Fruit fly (Drosophila melanogaster): Measurements from ENCODE around the gene Jasper.
A peak's percentile ranks its signal among the peaks of the same experiment; 100 is the strongest.

The Jasper gene

DNA sequence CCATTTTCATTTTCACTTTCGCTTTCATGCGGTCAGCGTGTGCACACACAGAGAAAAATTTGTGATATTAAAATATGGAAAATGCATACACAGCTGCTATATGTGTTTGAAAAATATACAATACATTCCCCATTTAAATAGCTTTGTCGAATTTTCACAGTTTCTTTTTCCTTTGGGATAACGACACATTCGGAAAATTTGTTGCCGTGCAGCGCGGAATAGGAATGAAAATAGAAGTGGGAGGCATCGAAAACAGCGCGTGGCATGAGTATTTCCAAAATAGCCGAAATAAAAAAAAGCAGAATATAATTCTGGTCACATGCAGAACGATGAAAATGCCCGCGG, 40.4 kb downstream of the Jasper start (continued):
- TF ChIP-seq pzg (GFP tag; optimal IDR thresholded peaks at IDR 0.05) = peak; percentile 4
- TF ChIP-seq MESR4 (GFP tag; optimal IDR thresholded peaks at IDR 0.05) = peak; percentile 14
- peak; percentile 85 for TF ChIP-seq fd96Cb (tag; optimal IDR thresholded peaks at IDR 0.05)
- TF ChIP-seq schlank (tag; optimal IDR thresholded peaks at IDR 0.05) = peak; percentile 81
- peak; percentile 7 for TF ChIP-seq CG10431 (GFP tag; optimal IDR thresholded peaks at IDR 0.05)
- TF ChIP-seq ro (GFP tag; IDR thresholded peaks at IDR 0.05) = peak; percentile 57
- TF ChIP-seq Dll (GFP tag; IDR thresholded peaks at IDR 0.05; ENCODE audit: partially characterized antibody) = no peak
- peak; percentile 86 for TF ChIP-seq Atf-2 (GFP tag; optimal IDR thresholded peaks at IDR 0.05)
- TF ChIP-seq ara (GFP tag; IDR thresholded peaks at IDR 0.05) = peak; percentile 85
- no peak for TF ChIP-seq Neu2 (GFP tag; optimal IDR thresholded peaks at IDR 0.05; ENCODE audit: borderline replicate concordance)
- peak; percentile 2 for TF ChIP-seq CG30020 (tag; optimal IDR thresholded peaks at IDR 0.05)
- peak; percentile 65 for TF ChIP-seq CG13123 (GFP tag; optimal IDR thresholded peaks at IDR 0.05)
- peak; percentile 80 for TF ChIP-seq CG10654 (GFP tag; optimal IDR thresholded peaks at IDR 0.05)
- peak; percentile 44 for TF ChIP-seq mirr (GFP tag; optimal IDR thresholded peaks at IDR 0.05)
- no peak for TF ChIP-seq CG8478 (optimal IDR thresholded peaks at IDR 0.05)
- TF ChIP-seq dysf (GFP tag; IDR thresholded peaks at IDR 0.05) = peak; percentile 91
- peak; percentile 76 for TF ChIP-seq en (GFP tag; optimal IDR thresholded peaks at IDR 0.05)
- peak; percentile 90 for TF ChIP-seq CG30403 (GFP tag; optimal IDR thresholded peaks at IDR 0.05)
- TF ChIP-seq jumu (GFP tag; optimal IDR thresholded peaks at IDR 0.05) = peak; percentile 83
- TF ChIP-seq CG2712 (tag; optimal IDR thresholded peaks at IDR 0.05) = peak; percentile 86
- no peak for TF ChIP-seq tna (GFP tag; IDR thresholded peaks at IDR 0.05; ENCODE audit: partially characterized antibody)
- no peak for TF ChIP-seq Lpt (GFP tag; optimal IDR thresholded peaks at IDR 0.05)
- TF ChIP-seq CG8359 (GFP tag; optimal IDR thresholded peaks at IDR 0.05; ENCODE audit: borderline replicate concordance) = peak; percentile 39
- peak; percentile 81 for TF ChIP-seq tin (GFP tag; optimal IDR thresholded peaks at IDR 0.05)
- TF ChIP-seq CG6175 (GFP tag; IDR thresholded peaks at IDR 0.05) = peak; percentile 81; the same call in 2 of the 3 replicates
- TF ChIP-seq btn (GFP tag; optimal IDR thresholded peaks at IDR 0.05) = peak; percentile 74
- peak; percentile 89 for TF ChIP-seq CG17359 (tag; optimal IDR thresholded peaks at IDR 0.05)
- TF ChIP-seq Doc2 (GFP tag; IDR thresholded peaks at IDR 0.05) = peak; percentile 62
- TF ChIP-seq kay (GFP tag; optimal IDR thresholded peaks at IDR 0.05) = peak; percentile 69
- peak; percentile 33 for TF ChIP-seq ab (GFP tag; optimal IDR thresholded peaks at IDR 0.05)
- peak; percentile 91 for TF ChIP-seq CG32532 (GFP tag; IDR thresholded peaks at IDR 0.05)
- no peak for TF ChIP-seq bbx (GFP tag; IDR thresholded peaks at IDR 0.05; ENCODE audit: partially characterized antibody)
- peak; percentile 87 for TF ChIP-seq chm (GFP tag; IDR thresholded peaks at IDR 0.05)
- peak; percentile 54 for TF ChIP-seq Vsx1 (GFP tag; optimal IDR thresholded peaks at IDR 0.05)
- peak; percentile 89 for TF ChIP-seq Meics (GFP tag; optimal IDR thresholded peaks at IDR 0.05)
- TF ChIP-seq bigmax (GFP tag; optimal IDR thresholded peaks at IDR 0.05) = no peak
- TF ChIP-seq grn (GFP tag; optimal IDR thresholded peaks at IDR 0.05) = peak; percentile 4
- no peak for TF ChIP-seq Bgb (GFP tag; IDR thresholded peaks at IDR 0.05; ENCODE audit: partially characterized antibody)
- TF ChIP-seq esg (GFP tag; conservative IDR thresholded peaks at IDR 0.05) = peak; percentile 79
- TF ChIP-seq HmgZ (tag; optimal IDR thresholded peaks at IDR 0.05) = peak; percentile 79
- peak; percentile 64 for TF ChIP-seq slp2 (GFP tag; optimal IDR thresholded peaks at IDR 0.05)
- no peak; the same call in 1 of the 2 replicates for TF ChIP-seq GATAe (GFP tag; conservative IDR thresholded peaks at IDR 0.05)
- peak; percentile 80; the same call in 2 of the 3 replicates for TF ChIP-seq otp (GFP tag; IDR thresholded peaks at IDR 0.05)
- peak; percentile 73 for TF ChIP-seq Max (GFP tag; optimal IDR thresholded peaks at IDR 0.05)
- peak; percentile 60 for TF ChIP-seq salm (tag; optimal IDR thresholded peaks at IDR 0.05)
- TF ChIP-seq repo (GFP tag; optimal IDR thresholded peaks at IDR 0.05) = peak; percentile 83
- TF ChIP-seq CG12744 (GFP tag; optimal IDR thresholded peaks at IDR 0.05) = peak; percentile 84
- peak; percentile 26 for TF ChIP-seq Hmx (GFP tag; optimal IDR thresholded peaks at IDR 0.05)
- peak; percentile 65 for TF ChIP-seq CG4424 (GFP tag; optimal IDR thresholded peaks at IDR 0.05)
- TF ChIP-seq CG33557 (GFP tag; optimal IDR thresholded peaks at IDR 0.05) = peak; percentile 38
- TF ChIP-seq Mes4 (GFP tag; optimal IDR thresholded peaks at IDR 0.05) = peak; percentile 74
- peak; percentile 82 for TF ChIP-seq CG12219 (GFP tag; optimal IDR thresholded peaks at IDR 0.05)
